Worm (Caenorhabditis elegans): ENCODE data around the gene F54E4.4.
A peak's percentile ranks its signal among the peaks of the same experiment; 100 is the strongest.

- TF ChIP-seq tbx-2 (tag; optimal IDR thresholded peaks at IDR 0.05) (peak; percentile 30), hlh-15 (tag; optimal IDR thresholded peaks at IDR 0.05) (no peak), eyg-1 (tag; optimal IDR thresholded peaks at IDR 0.05) (no peak), ama-1 (optimal IDR thresholded peaks at IDR 0.05) (no peak)
These were observed 5.4 kb downstream of the F54E4.4 start for ce11 chrX:14639941-14640340.

Data from whole organism, late embryonic.